Fruit fly (Drosophila melanogaster): ENCODE data around the gene Nulp1.

Nulp1 gene

dm6 chr3L:8065575-8066410 lies 44.4 kb upstream of the Nulp1 start:
- peak; percentile 2 for TF ChIP-seq Dif (GFP tag; optimal IDR thresholded peaks at IDR 0.05; ENCODE audit: partially characterized antibody)
- no peak for TF ChIP-seq Dfd (GFP tag; optimal IDR thresholded peaks at IDR 0.05)
- TF ChIP-seq fru (GFP tag; optimal IDR thresholded peaks at IDR 0.05) = no peak
- TF ChIP-seq Myc (optimal IDR thresholded peaks at IDR 0.05) = peak; percentile 12
- TF ChIP-seq woc (GFP tag; optimal IDR thresholded peaks at IDR 0.05) = no peak
- peak; percentile 7 for TF ChIP-seq Vsx2 (GFP tag; optimal IDR thresholded peaks at IDR 0.05; ENCODE audit: partially characterized antibody)
- no peak for TF ChIP-seq usp (GFP tag; optimal IDR thresholded peaks at IDR 0.05)

dm6 chr3L:8067491-8067890 lies 42.7 kb upstream of the Nulp1 start:
- no peak for TF ChIP-seq Mio (GFP tag; optimal IDR thresholded peaks at IDR 0.05)
- no peak for TF ChIP-seq Hr78 (GFP tag; optimal IDR thresholded peaks at IDR 0.05)
- TF ChIP-seq jim (GFP tag; optimal IDR thresholded peaks at IDR 0.05) = no peak
- no peak for TF ChIP-seq brk (GFP tag; optimal IDR thresholded peaks at IDR 0.05)
- TF ChIP-seq HLH106 (tag; optimal IDR thresholded peaks at IDR 0.05) = no peak
- no peak for TF ChIP-seq ey (GFP tag; optimal IDR thresholded peaks at IDR 0.05)
- TF ChIP-seq dsf (GFP tag; optimal IDR thresholded peaks at IDR 0.05; ENCODE audit: borderline replicate concordance) = no peak
- TF ChIP-seq Dfd (GFP tag; optimal IDR thresholded peaks at IDR 0.05) = no peak
- no peak for TF ChIP-seq sv (GFP tag; optimal IDR thresholded peaks at IDR 0.05)
- no peak for TF ChIP-seq lola (GFP tag; optimal IDR thresholded peaks at IDR 0.05)
- TF ChIP-seq OdsH (GFP tag; optimal IDR thresholded peaks at IDR 0.05) = no peak
- no peak for TF ChIP-seq tai (GFP tag; optimal IDR thresholded peaks at IDR 0.05)
- TF ChIP-seq Sp1 (GFP tag; optimal IDR thresholded peaks at IDR 0.05) = no peak
- TF ChIP-seq Abd-B (GFP tag; optimal IDR thresholded peaks at IDR 0.05) = no peak
- no peak for TF ChIP-seq Hnf4 (GFP tag; optimal IDR thresholded peaks at IDR 0.05)
- TF ChIP-seq dl (GFP tag; optimal IDR thresholded peaks at IDR 0.05; ENCODE audit: insufficient read depth in 1 of 2, partially characterized antibody in 2 of 2) = no peak
- TF ChIP-seq woc (GFP tag; optimal IDR thresholded peaks at IDR 0.05) = no peak
- no peak for TF ChIP-seq Rel (GFP tag; optimal IDR thresholded peaks at IDR 0.05)
- TF ChIP-seq Rel (tag; optimal IDR thresholded peaks at IDR 0.05) = no peak
- no peak for TF ChIP-seq CG9705 (GFP tag; optimal IDR thresholded peaks at IDR 0.05)
- no peak for TF ChIP-seq dmrt93B (GFP tag; optimal IDR thresholded peaks at IDR 0.05)

dm6 chr3L:8068061-8068460 lies 42.1 kb upstream of the Nulp1 start:
- TF ChIP-seq ey (GFP tag; optimal IDR thresholded peaks at IDR 0.05) = no peak
- no peak for TF ChIP-seq jim (GFP tag; optimal IDR thresholded peaks at IDR 0.05)
- no peak for TF ChIP-seq rgr (GFP tag; optimal IDR thresholded peaks at IDR 0.05)
- TF ChIP-seq CG9705 (GFP tag; optimal IDR thresholded peaks at IDR 0.05) = no peak
- no peak for TF ChIP-seq Hr83 (GFP tag; optimal IDR thresholded peaks at IDR 0.05; ENCODE audit: poor library complexity, severe bottlenecking)
- TF ChIP-seq Abd-B (GFP tag; optimal IDR thresholded peaks at IDR 0.05) = no peak

- no peak for TF ChIP-seq sv (GFP tag; optimal IDR thresholded peaks at IDR 0.05)
Measured at dm6 chr3L:8069167-8069566, 41.0 kb upstream of the Nulp1 start, which contains the start of gene CG42590. Gene CG42590, minus strand, starts transcription at chr3L:8069267.

dm6 chr3L:8069860-8070259 lies 40.3 kb upstream of the Nulp1 start, which contains the start of gene CG42591:
Gene CG42591, minus strand, starts transcription at chr3L:8069960.
- TF ChIP-seq jim (GFP tag; optimal IDR thresholded peaks at IDR 0.05) (no peak), Dif (GFP tag; optimal IDR thresholded peaks at IDR 0.05; ENCODE audit: partially characterized antibody) (no peak), Rel (GFP tag; optimal IDR thresholded peaks at IDR 0.05) (no peak), Rel (tag; optimal IDR thresholded peaks at IDR 0.05) (no peak), sage (GFP tag; optimal IDR thresholded peaks at IDR 0.05) (no peak), CG32264 (GFP tag; optimal IDR thresholded peaks at IDR 0.05) (no peak), N (GFP tag; optimal IDR thresholded peaks at IDR 0.05) (no peak), Myc (optimal IDR thresholded peaks at IDR 0.05) (no peak), Vsx2 (GFP tag; optimal IDR thresholded peaks at IDR 0.05; ENCODE audit: partially characterized antibody) (no peak), rgr (GFP tag; optimal IDR thresholded peaks at IDR 0.05) (no peak), Sp1 (GFP tag; optimal IDR thresholded peaks at IDR 0.05) (no peak), fru (GFP tag; optimal IDR thresholded peaks at IDR 0.05) (no peak), sv (GFP tag; optimal IDR thresholded peaks at IDR 0.05) (no peak), woc (GFP tag; optimal IDR thresholded peaks at IDR 0.05) (no peak), tai (GFP tag; optimal IDR thresholded peaks at IDR 0.05) (no peak)

Measured in whole organism, wandering third instar larva.